Worm (Caenorhabditis elegans) whole organism, young adult: ENCODE data around the gene fahd-1.

Experiments used
- B0336.3 ChIP-seq: fragments of 200-800 bp; sonication (Bioruptor generic); IDR thresholded peaks from 2 replicates; pipeline ENCODE4 v1.3.6; 2022; ENCODE audit warnings: missing genetic modification characterization, missing compliant biosample characterization
- F37B4.10 ChIP-seq: fragments of 200-800 bp; sonication (Bioruptor generic); IDR thresholded peaks from 2 replicates; pipeline ENCODE4 v1.3.6; 2022; ENCODE audit warnings: missing genetic modification characterization, missing compliant biosample characterization
- F49E8.2 ChIP-seq: sonication (generic microtip); optimal IDR thresholded peaks from 3 replicates; lab custom pipeline; 2017; ENCODE audit warnings: missing genetic modification characterization, mild to moderate bottlenecking, missing compliant biosample characterization, antibody characterized with exemption, moderate library complexity; ENCODE audit not compliant: insufficient read depth
- F57C9.4 ChIP-seq: sonication (generic microtip); optimal IDR thresholded peaks from 2 replicates; lab custom pipeline; 2017; ENCODE audit warnings: mild to moderate bottlenecking, missing genetic modification characterization, missing compliant biosample characterization
- ama-1 ChIP-seq, 3 experiments: fragments of 150-350 bp in 1 of 3; sonication (generic microtip) in 2 of 3; optimal IDR thresholded peaks; 2 replicates each; lab custom pipeline; 2014 to 2018; ENCODE audit warnings: missing biosample characterization in 2 of 3, missing genetic modification characterization in 2 of 3, missing genetic modification reagents in 2 of 3
- atf-7 ChIP-seq: sonication (generic microtip); optimal IDR thresholded peaks from 2 replicates; lab custom pipeline; 2017; ENCODE audit warnings: mild to moderate bottlenecking, missing genetic modification characterization, missing compliant biosample characterization
- attf-5 ChIP-seq: fragments of 200-800 bp; sonication (Bioruptor generic); optimal IDR thresholded peaks from 2 replicates; lab custom pipeline; 2018; ENCODE audit warnings: mild to moderate bottlenecking, missing genetic modification characterization, missing compliant biosample characterization
- egl-44 ChIP-seq: fragments of 200-800 bp; sonication (Bioruptor generic); IDR thresholded peaks from 2 replicates; pipeline ENCODE4 v1.3.6; 2022; ENCODE audit warnings: missing genetic modification reagents, missing genetic modification characterization, missing compliant biosample characterization
- hlh-26 ChIP-seq: fragments of 200-800 bp; sonication (Bioruptor generic); conservative IDR thresholded peaks from 2 replicates; pipeline ENCODE4 v1.3.6; 2022; ENCODE audit warnings: missing genetic modification reagents, missing genetic modification characterization, missing compliant biosample characterization
- mes-4 ChIP-seq: sonication (generic microtip); optimal IDR thresholded peaks from 2 replicates; lab custom pipeline; 2016; ENCODE audit warnings: missing genotype, missing genetic modification characterization, missing compliant biosample characterization
- pha-4 ChIP-seq: fragments of 150-350 bp; sonication (generic microtip); optimal IDR thresholded peaks from 2 replicates; lab custom pipeline; 2014; ENCODE audit warnings: missing biosample characterization, missing genetic modification reagents, missing genetic modification characterization
- unc-62 ChIP-seq: fragments of 150-350 bp; optimal IDR thresholded peaks from 2 replicates; lab custom pipeline; 2014; ENCODE audit warnings: missing biosample characterization, missing genetic modification reagents, missing genetic modification characterization

DNA sequence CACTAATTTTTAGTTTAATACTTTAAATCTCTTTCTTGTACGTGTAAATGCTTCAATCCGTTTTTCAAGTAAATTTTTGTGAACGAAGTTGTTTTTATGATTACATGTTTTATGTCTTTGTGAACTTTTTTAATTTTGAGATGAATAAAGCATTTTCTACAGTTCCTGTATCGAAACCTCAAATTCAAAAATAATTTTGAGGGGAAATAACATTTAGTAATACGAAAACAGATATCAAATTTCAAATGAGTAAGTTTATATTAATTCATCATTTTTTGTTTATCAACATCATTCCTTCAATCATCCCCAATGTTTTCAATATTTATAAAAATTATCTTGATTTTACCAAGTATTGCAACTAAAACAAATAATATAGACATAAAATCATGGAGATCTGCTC, 45.5 kb downstream of the fahd-1 start, which contains the start of gene C29E4.10:
- no peak for TF ChIP-seq hlh-26 (GFP tag; lab: Robert Waterston, UW)
- no peak for TF ChIP-seq attf-5
- no peak for TF ChIP-seq pha-4 (tag; lab: Kevin White, UChicago)
- TF ChIP-seq egl-44 (GFP tag; lab: Robert Waterston, UW), result no peak
- no peak for TF ChIP-seq F57C9.4
- no peak for TF ChIP-seq ama-1 (optimal IDR thresholded peaks at IDR 0.05; lab: Kevin White, UChicago)
- TF ChIP-seq ama-1 (GFP tag; optimal IDR thresholded peaks at IDR 0.05; lab: Kevin White, UChicago), result no peak
- TF ChIP-seq mes-4, result no peak
- no peak for TF ChIP-seq F49E8.2 (tag; lab: Kevin White, UChicago)
- TF ChIP-seq unc-62 (GFP tag; lab: Kevin White, UChicago), result no peak
- TF ChIP-seq atf-7, result no peak
- TF ChIP-seq F37B4.10 (GFP tag; lab: Robert Waterston, UW), result no peak
- no peak for TF ChIP-seq B0336.3 (GFP tag; lab: Robert Waterston, UW)
